Worm (Caenorhabditis elegans): Measurements from ENCODE around the gene W02A2.5.

- TF ChIP-seq mdl-1 (tag; optimal IDR thresholded peaks at IDR 0.05) (no peak), unc-62 (GFP tag; optimal IDR thresholded peaks at IDR 0.05) (no peak), pha-4 (tag; optimal IDR thresholded peaks at IDR 0.05) (no peak), nhr-237 (tag; optimal IDR thresholded peaks at IDR 0.05) (no peak), elt-3 (tag; optimal IDR thresholded peaks at IDR 0.05) (no peak), ceh-9 (tag; optimal IDR thresholded peaks at IDR 0.05) (no peak), lin-39 (tag; optimal IDR thresholded peaks at IDR 0.05) (no peak)
Measured at ce11 chrIV:13300109-13300508, 42.5 kb upstream of the W02A2.5 start, which contains the start of gene kdp-1.
